Worm (Caenorhabditis elegans) whole organism, young adult: ENCODE measurements around the gene T05H4.11.

ENCODE experiments used
- B0035.1 ChIP-seq: sonication (generic microtip); optimal IDR thresholded peaks from 2 replicates; lab custom pipeline; 2016; ENCODE audit warnings: missing genetic modification characterization, mild to moderate bottlenecking, missing compliant biosample characterization, missing genotype, missing genetic modification reagents
- F33H1.4 ChIP-seq: fragments of 200-800 bp; sonication (Bioruptor generic); IDR thresholded peaks from 2 replicates; pipeline ENCODE4 v1.3.6; 2022; ENCODE audit warnings: missing genetic modification reagents, missing genetic modification characterization, missing compliant biosample characterization
- F52B5.7 ChIP-seq: sonication (generic microtip); optimal IDR thresholded peaks from 2 replicates; lab custom pipeline; 2016; ENCODE audit warnings: mild to moderate bottlenecking, missing genetic modification characterization, missing compliant biosample characterization
- Y95B8A.8 ChIP-seq: fragments of 200-800 bp; sonication (Bioruptor generic); IDR thresholded peaks from 2 replicates; pipeline ENCODE4 v1.3.6; 2022; ENCODE audit warnings: missing genetic modification reagents, missing genetic modification characterization, missing compliant biosample characterization
- aptf-3 ChIP-seq: fragments of 200-800 bp; sonication (Bioruptor generic); IDR thresholded peaks from 2 replicates; pipeline ENCODE4 v1.3.6; 2022; ENCODE audit warnings: missing genetic modification characterization, missing compliant biosample characterization
- egl-44 ChIP-seq: fragments of 200-800 bp; sonication (Bioruptor generic); IDR thresholded peaks from 2 replicates; pipeline ENCODE4 v1.3.6; 2022; ENCODE audit warnings: missing genetic modification reagents, missing genetic modification characterization, missing compliant biosample characterization
- him-1 ChIP-seq: sonication (generic microtip); optimal IDR thresholded peaks from 2 replicates; lab custom pipeline; 2016; ENCODE audit warnings: missing genotype, missing genetic modification reagents, missing genetic modification characterization, missing compliant biosample characterization
- pha-4 ChIP-seq: fragments of 150-350 bp; sonication (generic microtip); optimal IDR thresholded peaks from 2 replicates; lab custom pipeline; 2014; ENCODE audit warnings: missing biosample characterization, missing genetic modification reagents, missing genetic modification characterization
- sea-2 ChIP-seq: fragments of 200-800 bp; sonication (Bioruptor generic); IDR thresholded peaks from 2 replicates; pipeline ENCODE4 v1.3.6; 2022; ENCODE audit warnings: missing genetic modification characterization, missing compliant biosample characterization
- snpc-4 ChIP-seq, 5 experiments: fragments of 150-350 bp in 1 of 5; sonication (generic microtip) in 4 of 5; optimal IDR thresholded peaks; 2 replicates each; lab custom pipeline; 2014 to 2018; ENCODE audit warnings: missing genetic modification characterization in 5 of 5, missing biosample characterization in 3 of 5, antibody characterized with exemption in 2 of 5, mild to moderate bottlenecking in 2 of 5, missing compliant biosample characterization in 2 of 5, missing genotype in 2 of 5, moderate library complexity in 2 of 5, missing genetic modification reagents in 1 of 5

DNA sequence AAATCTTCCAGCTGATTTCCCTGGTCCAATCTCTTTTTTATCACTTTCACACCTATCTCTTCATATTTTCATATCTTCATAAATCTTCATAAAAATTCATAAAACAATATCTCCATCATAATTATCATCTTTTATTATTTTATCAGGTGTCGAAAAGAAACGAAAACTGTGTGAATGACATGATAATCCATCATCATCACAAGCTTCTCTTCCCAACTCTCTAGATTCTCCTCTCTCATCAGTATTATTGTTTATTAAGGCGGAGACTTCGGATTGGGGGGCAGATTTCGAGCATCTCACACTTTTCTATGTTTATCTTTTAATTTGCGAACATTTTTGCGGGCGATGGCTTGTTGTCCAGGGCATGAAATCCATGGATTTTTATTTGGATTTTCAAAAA, 38.2 kb upstream of the T05H4.11 start:
- TF ChIP-seq sea-2 (GFP tag; lab: Robert Waterston, UW), result no peak
- TF ChIP-seq F33H1.4, result no peak
- TF ChIP-seq egl-44 (GFP tag; lab: Robert Waterston, UW), result no peak
- no peak for TF ChIP-seq B0035.1 (tag; lab: Kevin White, UChicago)
- TF ChIP-seq snpc-4 (GFP tag; optimal IDR thresholded peaks at IDR 0.05; lab: Kevin White, UChicago), result no peak
- no peak for TF ChIP-seq snpc-4 (tag; optimal IDR thresholded peaks at IDR 0.05; lab: Kevin White, UChicago)
- no peak for TF ChIP-seq F52B5.7 (tag; lab: Kevin White, UChicago)
- TF ChIP-seq aptf-3 (GFP tag; lab: Robert Waterston, UW), result no peak
- no peak for TF ChIP-seq Y95B8A.8 (GFP tag; lab: Robert Waterston, UW)
- no peak for TF ChIP-seq him-1 (tag; lab: Kevin White, UChicago)
- no peak for TF ChIP-seq pha-4 (tag; lab: Kevin White, UChicago)
